Worm (Caenorhabditis elegans) whole organism, L2 larva: ENCODE data around the gene B0524.2.
A peak's percentile ranks its signal among the peaks of the same experiment; 100 is the strongest.

ENCODE experiments used
- C34F6.9 ChIP-seq: fragments of 150-350 bp; optimal IDR thresholded peaks from 2 replicates; lab custom pipeline; 2014; ENCODE audit warnings: missing biosample characterization, missing genetic modification characterization
- F13H6.1 ChIP-seq: sonication (generic microtip); optimal IDR thresholded peaks from 2 replicates; lab custom pipeline; 2016; ENCODE audit warnings: missing genetic modification characterization, missing compliant biosample characterization
- R02D3.7 ChIP-seq: fragments of 150-350 bp; optimal IDR thresholded peaks from 2 replicates; lab custom pipeline; 2014; ENCODE audit warnings: missing biosample characterization, missing genetic modification characterization
- Y55F3AM.14 ChIP-seq: fragments of 200-800 bp; sonication (Bioruptor generic); optimal IDR thresholded peaks from 2 replicates; lab custom pipeline; 2018; ENCODE audit warnings: mild to moderate bottlenecking, missing genetic modification characterization, missing compliant biosample characterization
- aly-2 ChIP-seq: fragments of 150-350 bp; optimal IDR thresholded peaks from 2 replicates; lab custom pipeline; 2014; ENCODE audit warnings: missing biosample characterization, missing genetic modification characterization
- ama-1 ChIP-seq: fragments of 150-350 bp; optimal IDR thresholded peaks from 2 replicates; lab custom pipeline; 2018; ENCODE audit warnings: inconsistent platforms
- blmp-1 ChIP-seq: sonication (generic microtip); optimal IDR thresholded peaks from 2 replicates; lab custom pipeline; 2017; ENCODE audit warnings: missing genetic modification characterization, mild to moderate bottlenecking, missing compliant biosample characterization, antibody characterized with exemption, moderate library complexity; ENCODE audit not compliant: insufficient read depth
- ceh-16 ChIP-seq: fragments of 150-350 bp; optimal IDR thresholded peaks from 2 replicates; lab custom pipeline; 2014; ENCODE audit warnings: missing biosample characterization, missing genetic modification characterization
- ceh-82 ChIP-seq: fragments of 150-350 bp; optimal IDR thresholded peaks from 2 replicates; lab custom pipeline; 2014; ENCODE audit warnings: missing biosample characterization, missing genetic modification characterization
- crh-2 ChIP-seq: sonication (generic microtip); optimal IDR thresholded peaks from 2 replicates; lab custom pipeline; 2017; ENCODE audit warnings: missing biosample characterization, missing genetic modification characterization
- dmd-4 ChIP-seq: sonication (generic microtip); optimal IDR thresholded peaks from 2 replicates; lab custom pipeline; 2017; ENCODE audit warnings: missing biosample characterization, missing genetic modification characterization
- egl-27 ChIP-seq: sonication (generic microtip); optimal IDR thresholded peaks from 3 replicates; lab custom pipeline; 2017; ENCODE audit warnings: missing biosample characterization, missing genetic modification reagents, missing genetic modification characterization
- elt-1 ChIP-seq: fragments of 150-350 bp; optimal IDR thresholded peaks from 2 replicates; lab custom pipeline; 2014; ENCODE audit warnings: missing biosample characterization, missing genetic modification characterization
- elt-3 ChIP-seq: sonication (generic microtip); optimal IDR thresholded peaks from 2 replicates; lab custom pipeline; 2017; ENCODE audit warnings: missing biosample characterization, missing genetic modification characterization
- fos-1 ChIP-seq: fragments of 150-350 bp; optimal IDR thresholded peaks from 2 replicates; lab custom pipeline; 2014; ENCODE audit warnings: missing biosample characterization, missing genetic modification characterization
- gmeb-1 ChIP-seq: fragments of 150-350 bp; optimal IDR thresholded peaks from 2 replicates; lab custom pipeline; 2014; ENCODE audit warnings: missing biosample characterization, missing genetic modification characterization
- lin-11 ChIP-seq: fragments of 150-350 bp; sonication (generic microtip); optimal IDR thresholded peaks from 2 replicates; lab custom pipeline; 2014; ENCODE audit warnings: missing biosample characterization, missing genetic modification characterization, inconsistent platforms, mixed read lengths
- lin-13 ChIP-seq: fragments of 150-350 bp; optimal IDR thresholded peaks from 2 replicates; lab custom pipeline; 2014; ENCODE audit warnings: missing biosample characterization, missing genetic modification reagents, missing genetic modification characterization
- lin-39 ChIP-seq: fragments of 150-350 bp; optimal IDR thresholded peaks from 2 replicates; lab custom pipeline; 2014; ENCODE audit warnings: missing biosample characterization, missing genetic modification reagents, missing genetic modification characterization
- lsy-2 ChIP-seq, 2 experiments: fragments of 150-350 bp in 1 of 2; sonication (generic microtip) in 1 of 2; optimal IDR thresholded peaks; 2 replicates each; lab custom pipeline; 2014 to 2017; ENCODE audit warnings: missing biosample characterization in 2 of 2, missing genetic modification characterization in 2 of 2
- mab-5 ChIP-seq: fragments of 150-350 bp; optimal IDR thresholded peaks from 2 replicates; lab custom pipeline; 2014; ENCODE audit warnings: missing biosample characterization, missing genetic modification characterization
- mdl-1 ChIP-seq, 2 experiments: fragments of 150-350 bp in 1 of 2; sonication (generic microtip) in 1 of 2; optimal IDR thresholded peaks; 2 replicates each; lab custom pipeline; 2017; ENCODE audit warnings: missing biosample characterization in 2 of 2, missing genetic modification characterization in 2 of 2
- nhr-129 ChIP-seq: fragments of 150-350 bp; optimal IDR thresholded peaks from 2 replicates; lab custom pipeline; 2014; ENCODE audit warnings: missing biosample characterization, missing genetic modification characterization
- nhr-21 ChIP-seq: fragments of 150-350 bp; optimal IDR thresholded peaks from 2 replicates; lab custom pipeline; 2014; ENCODE audit warnings: missing biosample characterization, missing genetic modification characterization
- nhr-23 ChIP-seq: fragments of 150-350 bp; optimal IDR thresholded peaks from 2 replicates; lab custom pipeline; 2014; ENCODE audit warnings: missing biosample characterization, missing genetic modification reagents, missing genetic modification characterization
- nhr-237 ChIP-seq: fragments of 150-350 bp; optimal IDR thresholded peaks from 2 replicates; lab custom pipeline; 2014; ENCODE audit warnings: missing biosample characterization, missing genetic modification characterization
- nhr-25 ChIP-seq: fragments of 150-350 bp; sonication (generic microtip); optimal IDR thresholded peaks from 3 replicates; lab custom pipeline; 2014; ENCODE audit warnings: missing biosample characterization, missing genetic modification characterization
- nhr-6 ChIP-seq: fragments of 150-350 bp; optimal IDR thresholded peaks from 2 replicates; lab custom pipeline; 2014; ENCODE audit warnings: missing biosample characterization, missing genetic modification characterization
- nhr-77 ChIP-seq: fragments of 150-350 bp; optimal IDR thresholded peaks from 2 replicates; lab custom pipeline; 2014; ENCODE audit warnings: missing biosample characterization, missing genetic modification characterization
- peb-1 ChIP-seq: fragments of 150-350 bp; optimal IDR thresholded peaks from 2 replicates; lab custom pipeline; 2014; ENCODE audit warnings: missing biosample characterization, missing genetic modification characterization
- sem-4 ChIP-seq: fragments of 150-350 bp; optimal IDR thresholded peaks from 2 replicates; lab custom pipeline; 2014; ENCODE audit warnings: missing biosample characterization, missing genetic modification reagents, missing genetic modification characterization
- sma-3 ChIP-seq: sonication (generic microtip); optimal IDR thresholded peaks from 2 replicates; lab custom pipeline; 2016; ENCODE audit warnings: missing genetic modification reagents, missing genetic modification characterization, missing compliant biosample characterization
- sma-9 ChIP-seq, 2 experiments: fragments of 150-350 bp in 1 of 2; sonication (generic microtip) in 1 of 2; optimal IDR thresholded peaks; 2 replicates each; lab custom pipeline; 2014 to 2016; ENCODE audit warnings: missing genetic modification characterization in 2 of 2, mild to moderate bottlenecking in 1 of 2, missing biosample characterization in 1 of 2, missing compliant biosample characterization in 1 of 2, missing genetic modification reagents in 1 of 2, moderate library complexity in 1 of 2
- snpc-4 ChIP-seq: fragments of 150-350 bp; optimal IDR thresholded peaks from 2 replicates; lab custom pipeline; 2014; ENCODE audit warnings: missing biosample characterization, missing genetic modification characterization
- unc-39 ChIP-seq: fragments of 150-350 bp; optimal IDR thresholded peaks from 2 replicates; lab custom pipeline; 2014; ENCODE audit warnings: missing biosample characterization, missing genetic modification characterization
- unc-55 ChIP-seq: fragments of 150-350 bp; sonication (generic microtip); optimal IDR thresholded peaks from 3 replicates; lab custom pipeline; 2014; ENCODE audit warnings: missing biosample characterization, missing genetic modification reagents, missing genetic modification characterization
- unc-62 ChIP-seq: fragments of 150-350 bp; optimal IDR thresholded peaks from 2 replicates; lab custom pipeline; 2014; ENCODE audit warnings: missing biosample characterization, missing genetic modification reagents, missing genetic modification characterization
- zag-1 ChIP-seq: fragments of 150-350 bp; optimal IDR thresholded peaks from 2 replicates; lab custom pipeline; 2014; ENCODE audit warnings: missing biosample characterization, missing genetic modification characterization
- ztf-1 ChIP-seq: fragments of 200-800 bp; sonication (Bioruptor generic); conservative IDR thresholded peaks from 2 replicates; pipeline ENCODE4 v1.3.6; 2022; ENCODE audit warnings: missing genetic modification characterization, missing compliant biosample characterization
- ztf-11 ChIP-seq: sonication (generic microtip); optimal IDR thresholded peaks from 2 replicates; lab custom pipeline; 2017; ENCODE audit warnings: missing biosample characterization, missing genetic modification characterization
- ztf-4 ChIP-seq: fragments of 150-350 bp; optimal IDR thresholded peaks from 2 replicates; lab custom pipeline; 2014; ENCODE audit warnings: missing biosample characterization, missing genetic modification characterization

Gene B0524.2

ce11 chrIII:1921136-1921680, 27.4 kb downstream of the B0524.2 start (continued):
- TF ChIP-seq unc-62 (GFP tag; lab: Kevin White, UChicago): peak; percentile 48

- no peak for TF ChIP-seq aly-2
- TF ChIP-seq lin-39 (tag; lab: Kevin White, UChicago): no peak
- no peak for TF ChIP-seq ztf-11 (tag; lab: Kevin White, UChicago)
- no peak for TF ChIP-seq C34F6.9
- no peak for TF ChIP-seq ama-1 (lab: Kevin White, UChicago)
- TF ChIP-seq nhr-21 (tag; lab: Kevin White, UChicago): no peak
- no peak for TF ChIP-seq ztf-4 (tag; lab: Kevin White, UChicago)
These were observed 28.2 kb downstream of the B0524.2 start for ce11 chrIII:1922081-1922480.

- TF ChIP-seq C34F6.9 (peak; percentile 23), lin-11 (tag; lab: Kevin White, UChicago) (no peak), ceh-16 (tag; lab: Kevin White, UChicago) (no peak), nhr-21 (tag; lab: Kevin White, UChicago) (peak; percentile 11), lin-13 (GFP tag; lab: Kevin White, UChicago) (no peak), lsy-2 (tag; optimal IDR thresholded peaks at IDR 0.05; lab: Kevin White, UChicago) (peak in 1 of 2 experiments; percentile 30), ztf-1 (GFP tag; lab: Robert Waterston, UW) (no peak), dmd-4 (peak; percentile 38), sma-9 (GFP tag; optimal IDR thresholded peaks at IDR 0.05; lab: Kevin White, UChicago) (peak; percentile 88), sma-9 (tag; optimal IDR thresholded peaks at IDR 0.05; lab: Kevin White, UChicago) (no peak), Y55F3AM.14 (GFP tag; lab: Kevin White, UChicago) (no peak)
These were observed 28.7 kb downstream of the B0524.2 start for ce11 chrIII:1922516-1922915.

- TF ChIP-seq unc-62 (GFP tag; lab: Kevin White, UChicago): peak; percentile 78
- peak; percentile 21 for TF ChIP-seq nhr-77 (tag; lab: Kevin White, UChicago)
- peak; percentile 90 for TF ChIP-seq nhr-129
- peak; percentile 74 for TF ChIP-seq unc-55 (GFP tag; lab: Kevin White, UChicago)
- peak; percentile 85 for TF ChIP-seq zag-1 (tag; lab: Kevin White, UChicago)
- TF ChIP-seq nhr-25 (tag; lab: Kevin White, UChicago): peak; percentile 96
- peak; percentile 99 for TF ChIP-seq F13H6.1 (tag; lab: Kevin White, UChicago)
- TF ChIP-seq ztf-4 (tag; lab: Kevin White, UChicago): peak; percentile 77
- peak; percentile 66 for TF ChIP-seq gmeb-1
- TF ChIP-seq nhr-23: no peak
- TF ChIP-seq lin-11 (tag; lab: Kevin White, UChicago): peak; percentile 73
- peak; percentile 86 for TF ChIP-seq blmp-1 (tag; lab: Kevin White, UChicago)
- TF ChIP-seq Y55F3AM.14 (GFP tag; lab: Kevin White, UChicago): peak; percentile 99
- TF ChIP-seq elt-1 (tag; lab: Kevin White, UChicago): no peak
- TF ChIP-seq elt-3: no peak
- peak; percentile 97 for TF ChIP-seq egl-27 (tag; lab: Kevin White, UChicago)
- TF ChIP-seq unc-39 (tag; lab: Kevin White, UChicago): no peak
- peak; percentile 96 for TF ChIP-seq nhr-21 (tag; lab: Kevin White, UChicago)
- TF ChIP-seq crh-2 (tag; lab: Kevin White, UChicago): peak; percentile 85
- TF ChIP-seq fos-1 (tag; lab: Kevin White, UChicago): peak; percentile 71
- TF ChIP-seq sma-9 (GFP tag; optimal IDR thresholded peaks at IDR 0.05; lab: Kevin White, UChicago): peak; percentile 100
- TF ChIP-seq sma-9 (tag; optimal IDR thresholded peaks at IDR 0.05; lab: Kevin White, UChicago): peak; percentile 52
- peak; percentile 65 for TF ChIP-seq nhr-6 (tag; lab: Kevin White, UChicago)
- no peak for TF ChIP-seq ztf-1 (GFP tag; lab: Robert Waterston, UW)
- TF ChIP-seq snpc-4: no peak
- peak; percentile 81 for TF ChIP-seq lin-13 (GFP tag; lab: Kevin White, UChicago)
- TF ChIP-seq mdl-1 (tag; optimal IDR thresholded peaks at IDR 0.05; lab: Kevin White, UChicago): peak; percentile 85 to 93
- peak; percentile 95 for TF ChIP-seq sem-4 (tag; lab: Kevin White, UChicago)
- peak; percentile 39 for TF ChIP-seq ztf-11 (tag; lab: Kevin White, UChicago)
- TF ChIP-seq R02D3.7 (tag; lab: Kevin White, UChicago): no peak
- peak; percentile 94 for TF ChIP-seq mab-5 (tag; lab: Kevin White, UChicago)
- TF ChIP-seq ceh-16 (tag; lab: Kevin White, UChicago): peak; percentile 94
- TF ChIP-seq nhr-237 (tag; lab: Kevin White, UChicago): peak; percentile 6
- TF ChIP-seq ceh-82 (tag; lab: Kevin White, UChicago): peak; percentile 64
- TF ChIP-seq sma-3 (GFP tag; lab: Kevin White, UChicago): peak; percentile 91
- peak; percentile 68 for TF ChIP-seq C34F6.9
- peak in 1 of 2 experiments; percentile 88 for TF ChIP-seq lsy-2 (tag; optimal IDR thresholded peaks at IDR 0.05; lab: Kevin White, UChicago)
- no peak for TF ChIP-seq peb-1 (tag; lab: Kevin White, UChicago)
These were observed 29.8 kb downstream of the B0524.2 start for ce11 chrIII:1923419-1924318.
